Worm (Caenorhabditis elegans) whole organism, L1 larva: Measurements from ENCODE around the gene ZK1320.7.

ENCODE experiments used
- C16A3.4 ChIP-seq: fragments of 150-350 bp; optimal IDR thresholded peaks from 2 replicates; lab custom pipeline; 2014; ENCODE audit warnings: missing biosample characterization, missing genetic modification characterization
- aha-1 ChIP-seq: fragments of 150-350 bp; optimal IDR thresholded peaks from 2 replicates; lab custom pipeline; 2014; ENCODE audit warnings: missing biosample characterization, missing genetic modification characterization
- ama-1 ChIP-seq: fragments of 150-350 bp; optimal IDR thresholded peaks from 2 replicates; lab custom pipeline; 2014
- blmp-1 ChIP-seq: fragments of 150-350 bp; optimal IDR thresholded peaks from 2 replicates; lab custom pipeline; 2014; ENCODE audit warnings: missing biosample characterization, missing genetic modification characterization
- ceh-88 ChIP-seq: fragments of 200-800 bp; sonication (Bioruptor generic); IDR thresholded peaks from 2 replicates; pipeline ENCODE4 v1.3.6; 2022; ENCODE audit warnings: missing genetic modification characterization, missing compliant biosample characterization
- efl-1 ChIP-seq, 4 experiments: fragments of 150-350 bp; optimal IDR thresholded peaks in 3 of 4; peaks in 1 of 4; 1 replicate in 1 of 4; 2 replicates in 3 of 4; lab custom pipeline; 2014; ENCODE audit warnings: missing biosample characterization in 2 of 4, missing genetic modification characterization in 2 of 4, missing genetic modification reagents in 2 of 4
- efl-3 ChIP-seq: fragments of 200-800 bp; sonication (Bioruptor generic); optimal IDR thresholded peaks from 2 replicates; lab custom pipeline; 2018; ENCODE audit warnings: mild to moderate bottlenecking, missing genetic modification characterization, missing compliant biosample characterization
- egl-13 ChIP-seq: sonication (generic microtip); optimal IDR thresholded peaks from 2 replicates; lab custom pipeline; 2016; ENCODE audit warnings: missing genotype, missing genetic modification reagents, missing genetic modification characterization, missing compliant biosample characterization
- egl-27 ChIP-seq, 2 experiments: fragments of 150-350 bp in 1 of 2; sonication (generic microtip); optimal IDR thresholded peaks; 3 replicates each; lab custom pipeline; 2017 to 2018; ENCODE audit warnings: missing biosample characterization in 2 of 2, missing genetic modification characterization in 2 of 2, missing genetic modification reagents in 2 of 2
- elt-2 ChIP-seq: sonication (generic microtip); optimal IDR thresholded peaks from 2 replicates; lab custom pipeline; 2016; ENCODE audit warnings: missing genetic modification characterization, mild to moderate bottlenecking, inconsistent platforms, missing compliant biosample characterization, missing genetic modification reagents
- elt-3 ChIP-seq, 6 experiments: fragments of 150-350 bp in 1 of 6; sonication (generic microtip); optimal IDR thresholded peaks; 2 replicates each; lab custom pipeline; 2017 to 2018; ENCODE audit warnings: missing biosample characterization in 6 of 6, missing genetic modification characterization in 6 of 6, inconsistent platforms in 1 of 6
- fkh-10 ChIP-seq: sonication (generic microtip); optimal IDR thresholded peaks from 2 replicates; lab custom pipeline; 2017; ENCODE audit warnings: missing biosample characterization, missing genetic modification reagents, missing genetic modification characterization
- fkh-4 ChIP-seq: sonication (generic microtip); optimal IDR thresholded peaks from 2 replicates; lab custom pipeline; 2016; ENCODE audit warnings: missing compliant biosample characterization, missing genetic modification characterization, borderline replicate concordance
- fos-1 ChIP-seq: fragments of 150-350 bp; optimal IDR thresholded peaks from 2 replicates; lab custom pipeline; 2014; ENCODE audit warnings: missing biosample characterization, missing genetic modification characterization
- grh-1 ChIP-seq: fragments of 200-800 bp; sonication (Bioruptor generic); IDR thresholded peaks from 2 replicates; pipeline ENCODE4 v1.3.6; 2022; ENCODE audit warnings: missing genetic modification reagents, missing genetic modification characterization, missing compliant biosample characterization
- hlh-4 ChIP-seq: sonication (generic microtip); optimal IDR thresholded peaks from 2 replicates; lab custom pipeline; 2016; ENCODE audit warnings: mild to moderate bottlenecking, missing genetic modification characterization, missing compliant biosample characterization
- isw-1 ChIP-seq: fragments of 200-800 bp; sonication (Bioruptor generic); IDR thresholded peaks from 2 replicates; pipeline ENCODE4 v1.3.6; 2022; ENCODE audit warnings: missing genetic modification characterization, missing compliant biosample characterization
- jun-1 ChIP-seq: fragments of 150-350 bp; optimal IDR thresholded peaks from 2 replicates; lab custom pipeline; 2014; ENCODE audit warnings: missing biosample characterization, missing genetic modification reagents, missing genetic modification characterization
- lin-14 ChIP-seq: fragments of 200-800 bp; sonication (Bioruptor generic); optimal IDR thresholded peaks from 2 replicates; lab custom pipeline; 2018; ENCODE audit warnings: mild to moderate bottlenecking, missing genetic modification characterization, moderate library complexity, missing compliant biosample characterization
- lin-15B ChIP-seq: fragments of 150-350 bp; sonication (generic microtip); optimal IDR thresholded peaks from 3 replicates; lab custom pipeline; 2014; ENCODE audit warnings: missing biosample characterization, missing genetic modification characterization
- lin-39 ChIP-seq: fragments of 150-350 bp; optimal IDR thresholded peaks from 2 replicates; lab custom pipeline; 2014; ENCODE audit warnings: missing biosample characterization, missing genetic modification reagents, missing genetic modification characterization
- lir-3 ChIP-seq: sonication (generic microtip); optimal IDR thresholded peaks from 2 replicates; lab custom pipeline; 2016; ENCODE audit warnings: mild to moderate bottlenecking, missing genetic modification characterization, moderate library complexity, missing compliant biosample characterization; ENCODE audit not compliant: poor library complexity
- mef-2 ChIP-seq: fragments of 150-350 bp; optimal IDR thresholded peaks from 2 replicates; lab custom pipeline; 2014; ENCODE audit warnings: missing biosample characterization, missing genetic modification characterization
- mep-1 ChIP-seq: fragments of 150-350 bp; optimal IDR thresholded peaks from 2 replicates; lab custom pipeline; 2014; ENCODE audit warnings: missing biosample characterization, missing genetic modification characterization
- nhr-11 ChIP-seq: fragments of 150-350 bp; optimal IDR thresholded peaks from 2 replicates; lab custom pipeline; 2014; ENCODE audit warnings: missing biosample characterization, missing genetic modification characterization
- nhr-12 ChIP-seq: sonication (generic microtip); optimal IDR thresholded peaks from 2 replicates; lab custom pipeline; 2017; ENCODE audit warnings: missing biosample characterization, missing genetic modification characterization
- nhr-19 ChIP-seq: fragments of 200-800 bp; sonication (Bioruptor generic); conservative IDR thresholded peaks from 2 replicates; pipeline ENCODE4 v1.3.6; 2022; ENCODE audit warnings: missing genetic modification characterization, missing compliant biosample characterization
- nhr-20 ChIP-seq: sonication (generic microtip); optimal IDR thresholded peaks from 2 replicates; lab custom pipeline; 2016; ENCODE audit warnings: mild to moderate bottlenecking, missing genetic modification characterization, missing compliant biosample characterization
- nhr-237 ChIP-seq: fragments of 150-350 bp; optimal IDR thresholded peaks from 2 replicates; lab custom pipeline; 2014; ENCODE audit warnings: missing biosample characterization, missing genetic modification characterization
- nhr-28 ChIP-seq: fragments of 150-350 bp; optimal IDR thresholded peaks from 2 replicates; lab custom pipeline; 2014; ENCODE audit warnings: missing biosample characterization, missing genetic modification characterization
- nhr-47 ChIP-seq: sonication (generic microtip); optimal IDR thresholded peaks from 2 replicates; lab custom pipeline; 2016; ENCODE audit warnings: mild to moderate bottlenecking, missing genetic modification characterization, moderate library complexity, missing compliant biosample characterization
- nhr-71 ChIP-seq: sonication (generic microtip); optimal IDR thresholded peaks from 2 replicates; lab custom pipeline; 2016; ENCODE audit warnings: mild to moderate bottlenecking, missing genetic modification characterization, moderate library complexity, missing compliant biosample characterization
- nhr-76 ChIP-seq: sonication (generic microtip); optimal IDR thresholded peaks from 2 replicates; lab custom pipeline; 2017; ENCODE audit warnings: missing biosample characterization, missing genetic modification characterization
- nhr-77 ChIP-seq: fragments of 150-350 bp; optimal IDR thresholded peaks from 2 replicates; lab custom pipeline; 2014; ENCODE audit warnings: missing biosample characterization, missing genetic modification characterization
- nhr-85 ChIP-seq: sonication (generic microtip); peaks from one replicate; lab custom pipeline; 2016; ENCODE audit warnings: missing genetic modification characterization, inconsistent platforms, missing compliant biosample characterization
- pag-3 ChIP-seq: sonication (generic microtip); optimal IDR thresholded peaks from 2 replicates; lab custom pipeline; 2017; ENCODE audit warnings: missing genetic modification characterization, mild to moderate bottlenecking, missing compliant biosample characterization, antibody characterized with exemption, borderline replicate concordance; ENCODE audit not compliant: insufficient read depth
- pax-3 ChIP-seq: fragments of 200-800 bp; sonication (Bioruptor generic); optimal IDR thresholded peaks from 2 replicates; lab custom pipeline; 2018; ENCODE audit warnings: mild to moderate bottlenecking, missing genetic modification characterization, moderate library complexity, missing compliant biosample characterization
- rnt-1 ChIP-seq: sonication (generic microtip); optimal IDR thresholded peaks from 2 replicates; lab custom pipeline; 2016; ENCODE audit warnings: mild to moderate bottlenecking, missing genetic modification characterization, moderate library complexity, missing compliant biosample characterization
- skn-1 ChIP-seq: fragments of 150-350 bp; optimal IDR thresholded peaks from 2 replicates; lab custom pipeline; 2014; ENCODE audit warnings: missing biosample characterization, missing genetic modification characterization
- snpc-4 ChIP-seq: fragments of 150-350 bp; optimal IDR thresholded peaks from 2 replicates; lab custom pipeline; 2014; ENCODE audit warnings: missing biosample characterization, missing genetic modification characterization
- sox-4 ChIP-seq: sonication (generic microtip); optimal IDR thresholded peaks from 2 replicates; lab custom pipeline; 2016; ENCODE audit warnings: missing genetic modification characterization, missing compliant biosample characterization
- sup-37 ChIP-seq: fragments of 200-800 bp; sonication (Bioruptor generic); optimal IDR thresholded peaks from 2 replicates; lab custom pipeline; 2018; ENCODE audit warnings: mild to moderate bottlenecking, missing genetic modification characterization, missing compliant biosample characterization
- swsn-7 ChIP-seq: sonication (generic microtip); optimal IDR thresholded peaks from 2 replicates; lab custom pipeline; 2016; ENCODE audit warnings: missing genetic modification characterization, missing compliant biosample characterization
- tbx-2 ChIP-seq: sonication (generic microtip); optimal IDR thresholded peaks from 2 replicates; lab custom pipeline; 2016; ENCODE audit warnings: missing genetic modification characterization, missing compliant biosample characterization
- tlp-1 ChIP-seq: fragments of 150-350 bp; optimal IDR thresholded peaks from 2 replicates; lab custom pipeline; 2014; ENCODE audit warnings: missing biosample characterization, missing genetic modification characterization
- unc-130 ChIP-seq: fragments of 150-350 bp; optimal IDR thresholded peaks from 2 replicates; lab custom pipeline; 2017; ENCODE audit warnings: missing biosample characterization, missing genetic modification characterization, inconsistent platforms
- unc-62 ChIP-seq: fragments of 150-350 bp; optimal IDR thresholded peaks from 2 replicates; lab custom pipeline; 2014; ENCODE audit warnings: missing biosample characterization, missing genetic modification reagents, missing genetic modification characterization
- zag-1 ChIP-seq: fragments of 150-350 bp; optimal IDR thresholded peaks from 2 replicates; lab custom pipeline; 2014; ENCODE audit warnings: missing biosample characterization, missing genetic modification characterization
- zip-4 ChIP-seq: fragments of 200-800 bp; sonication (Bioruptor generic); optimal IDR thresholded peaks from 2 replicates; lab custom pipeline; 2018; ENCODE audit warnings: mild to moderate bottlenecking, missing genetic modification characterization, moderate library complexity, missing compliant biosample characterization

The ZK1320.7 gene

DNA sequence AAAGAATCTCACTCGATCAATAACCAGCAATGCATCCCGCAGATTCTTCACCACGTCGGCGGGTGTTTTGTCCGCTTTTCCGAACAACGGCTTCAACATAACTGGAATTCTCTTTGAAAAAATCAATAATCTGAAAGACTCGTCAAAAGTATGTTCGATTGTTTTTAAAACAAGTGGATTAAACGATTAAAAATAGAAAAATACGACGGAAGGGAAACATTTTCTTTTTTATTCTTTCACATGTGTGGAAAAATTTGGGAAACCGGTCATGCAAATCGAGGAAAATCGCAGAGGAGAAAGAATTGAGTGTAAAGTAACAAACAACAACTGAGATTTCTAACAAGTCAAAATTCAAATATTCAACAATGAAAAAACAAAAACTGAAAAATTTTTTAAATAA, 32.2 kb downstream of the ZK1320.7 start, which contains the start of gene mop-25.2:
Gene mop-25.2, minus strand, starts transcription at position 101 of the 400 bp plus-strand sequence.
- TF ChIP-seq efl-1 (optimal IDR thresholded peaks at IDR 0.05; lab: Kevin White, UChicago) (no peak), efl-1 (GFP tag; optimal IDR thresholded peaks at IDR 0.05 in 1 of 2; lab: Kevin White, UChicago) (peak in 1 of 2 experiments; percentile 79), lir-3 (tag; lab: Kevin White, UChicago) (no peak)

DNA sequence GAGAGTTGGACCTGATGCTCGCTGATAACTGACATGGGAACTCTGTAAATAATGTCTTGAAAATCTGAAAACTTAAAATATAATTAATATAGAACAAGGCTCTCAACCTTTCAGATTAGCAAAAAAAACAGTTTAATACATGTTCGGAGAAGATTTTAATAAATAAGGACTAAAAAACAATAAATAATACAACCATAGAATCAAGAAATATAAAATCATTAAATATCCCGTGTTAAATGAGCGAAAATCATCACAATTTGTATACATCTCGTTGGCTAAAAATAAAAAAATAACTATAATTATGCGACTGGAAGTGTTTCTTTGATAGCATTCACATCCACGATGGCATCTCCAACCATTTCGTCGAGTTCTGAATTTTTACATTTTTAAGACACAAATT, 33.3 kb downstream of the ZK1320.7 start, which contains the start of gene Y53C12A.10:
Gene Y53C12A.10, minus strand, starts transcription at position 101 of the 400 bp plus-strand sequence.
- TF ChIP-seq snpc-4, result no peak

DNA sequence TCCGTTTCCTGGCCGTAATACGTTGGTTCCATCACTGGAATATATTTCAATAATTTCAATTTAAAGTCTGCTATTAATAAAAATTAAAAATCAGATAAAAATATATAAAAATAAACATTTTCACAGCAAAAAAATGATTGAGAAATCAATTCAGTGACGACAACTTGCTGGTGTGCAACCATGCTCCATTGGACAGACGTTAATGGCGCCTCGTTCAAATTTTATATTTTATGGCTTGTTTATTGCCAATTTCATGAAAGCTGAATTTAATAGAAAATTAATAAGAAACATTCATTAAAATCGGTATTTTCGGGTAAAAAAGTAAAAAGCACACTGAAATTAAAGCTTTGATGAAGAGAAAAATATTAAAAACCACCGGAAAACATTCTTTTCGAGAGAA, 34.8 kb downstream of the ZK1320.7 start, which contains the start of gene Y53C12A.3:
Gene Y53C12A.3, minus strand, starts transcription at position 34 of the 400 bp plus-strand sequence.
- TF ChIP-seq ceh-88 (GFP tag; lab: Robert Waterston, UW), result no peak
- no peak for TF ChIP-seq nhr-237 (tag; lab: Kevin White, UChicago)
- TF ChIP-seq grh-1 (GFP tag; lab: Robert Waterston, UW), result no peak
- peak; percentile 71 for TF ChIP-seq C16A3.4 (tag; lab: Kevin White, UChicago)
- peak; percentile 85 to 90 for TF ChIP-seq efl-1 (optimal IDR thresholded peaks at IDR 0.05; lab: Kevin White, UChicago)
- peak; percentile 93 to 99 for TF ChIP-seq efl-1 (GFP tag; optimal IDR thresholded peaks at IDR 0.05 in 1 of 2; lab: Kevin White, UChicago)
- TF ChIP-seq lin-14 (GFP tag; lab: Kevin White, UChicago), result peak; percentile 38
- TF ChIP-seq sox-4 (tag; lab: Kevin White, UChicago), result no peak
- no peak for TF ChIP-seq nhr-85
- no peak for TF ChIP-seq swsn-7 (tag; lab: Kevin White, UChicago)
- TF ChIP-seq unc-62, result no peak
- peak; percentile 57 for TF ChIP-seq skn-1 (tag; lab: Kevin White, UChicago)
- no peak for TF ChIP-seq hlh-4 (tag; lab: Kevin White, UChicago)
- TF ChIP-seq nhr-19 (GFP tag; lab: Robert Waterston, UW), result no peak
- TF ChIP-seq jun-1 (tag; lab: Kevin White, UChicago), result no peak
- peak; percentile 51 for TF ChIP-seq blmp-1 (tag; lab: Kevin White, UChicago)
- TF ChIP-seq mep-1 (tag; lab: Kevin White, UChicago), result peak; percentile 58
- no peak for TF ChIP-seq aha-1 (tag; lab: Kevin White, UChicago)
- no peak for TF ChIP-seq egl-27 (tag; optimal IDR thresholded peaks at IDR 0.05; lab: Kevin White, UChicago)
- no peak for TF ChIP-seq fkh-10 (GFP tag; lab: Kevin White, UChicago)
- TF ChIP-seq mef-2 (tag; lab: Kevin White, UChicago), result no peak
- TF ChIP-seq pag-3, result no peak
- TF ChIP-seq nhr-11 (tag; lab: Kevin White, UChicago), result no peak
- no peak for TF ChIP-seq nhr-76 (tag; lab: Kevin White, UChicago)
- TF ChIP-seq unc-130 (tag; lab: Kevin White, UChicago), result peak; percentile 34
- peak; percentile 44 for TF ChIP-seq nhr-71 (tag; lab: Kevin White, UChicago)
- TF ChIP-seq fos-1 (tag; lab: Kevin White, UChicago), result no peak
- no peak for TF ChIP-seq nhr-12 (tag; lab: Kevin White, UChicago)
- TF ChIP-seq pax-3 (tag; lab: Kevin White, UChicago), result no peak
- TF ChIP-seq egl-13 (tag; lab: Kevin White, UChicago), result no peak
- TF ChIP-seq nhr-20 (tag; lab: Kevin White, UChicago), result peak; percentile 47
- TF ChIP-seq nhr-28 (tag; lab: Kevin White, UChicago), result no peak
- TF ChIP-seq nhr-77, result no peak
- peak; percentile 38 for TF ChIP-seq nhr-47 (tag; lab: Kevin White, UChicago)
- no peak for TF ChIP-seq elt-2 (tag; lab: Kevin White, UChicago)
- no peak for TF ChIP-seq tlp-1 (tag; lab: Kevin White, UChicago)
- no peak for TF ChIP-seq isw-1 (GFP tag; lab: Robert Waterston, UW)
- no peak for TF ChIP-seq lir-3 (tag; lab: Kevin White, UChicago)
- TF ChIP-seq lin-39 (tag; lab: Kevin White, UChicago), result no peak
- no peak for TF ChIP-seq elt-3 (tag; optimal IDR thresholded peaks at IDR 0.05; lab: Kevin White, UChicago)
- no peak for TF ChIP-seq zip-4 (GFP tag; lab: Kevin White, UChicago)
- peak; percentile 17 for TF ChIP-seq tbx-2 (tag; lab: Kevin White, UChicago)
- TF ChIP-seq efl-3, result no peak
- no peak for TF ChIP-seq ama-1 (lab: Kevin White, UChicago)
- TF ChIP-seq fkh-4 (tag; lab: Kevin White, UChicago), result no peak
- TF ChIP-seq lin-15B (tag; lab: Kevin White, UChicago), result no peak
- no peak for TF ChIP-seq rnt-1 (tag; lab: Kevin White, UChicago)
- TF ChIP-seq zag-1 (tag; lab: Kevin White, UChicago), result no peak
- no peak for TF ChIP-seq sup-37 (GFP tag; lab: Kevin White, UChicago)
